Worm (Caenorhabditis elegans) whole organism, L1 larva: ENCODE data around the gene F26D2.16.

Experiments used
- C34B4.2 ChIP-seq: sonication (generic microtip); optimal IDR thresholded peaks from 2 replicates; lab custom pipeline; 2017; ENCODE audit warnings: mild to moderate bottlenecking, missing genetic modification characterization, missing compliant biosample characterization
- Y116A8C.19 ChIP-seq: sonication (generic microtip); optimal IDR thresholded peaks from 2 replicates; lab custom pipeline; 2016; ENCODE audit warnings: missing compliant biosample characterization, missing genetic modification characterization, borderline replicate concordance
- aly-2 ChIP-seq: fragments of 150-350 bp; optimal IDR thresholded peaks from 2 replicates; lab custom pipeline; 2014; ENCODE audit warnings: missing biosample characterization, missing genetic modification characterization
- ceh-63 ChIP-seq: fragments of 200-800 bp; sonication (Bioruptor generic); optimal IDR thresholded peaks from 2 replicates; lab custom pipeline; 2018; ENCODE audit warnings: mild to moderate bottlenecking, missing genetic modification characterization, missing compliant biosample characterization
- ceh-8 ChIP-seq: fragments of 200-800 bp; sonication (Bioruptor generic); optimal IDR thresholded peaks from 2 replicates; lab custom pipeline; 2018; ENCODE audit warnings: mild to moderate bottlenecking, missing genetic modification characterization, moderate library complexity, missing compliant biosample characterization
- ceh-88 ChIP-seq: fragments of 200-800 bp; sonication (Bioruptor generic); IDR thresholded peaks from 2 replicates; pipeline ENCODE4 v1.3.6; 2022; ENCODE audit warnings: missing genetic modification characterization, missing compliant biosample characterization
- ces-1 ChIP-seq: fragments of 150-350 bp; optimal IDR thresholded peaks from 2 replicates; lab custom pipeline; 2014; ENCODE audit warnings: missing biosample characterization, missing genetic modification reagents, missing genetic modification characterization
- dpl-1 ChIP-seq, 3 experiments: fragments of 150-350 bp in 2 of 3; sonication (generic microtip) in 1 of 3; optimal IDR thresholded peaks; 2 replicates each; lab custom pipeline; 2014 to 2017; ENCODE audit warnings: missing biosample characterization in 3 of 3, missing genetic modification characterization in 3 of 3, missing genetic modification reagents in 3 of 3
- dsc-1 ChIP-seq: sonication (generic microtip); optimal IDR thresholded peaks from 2 replicates; lab custom pipeline; 2016; ENCODE audit warnings: mild to moderate bottlenecking, missing genetic modification characterization, missing compliant biosample characterization
- efl-1 ChIP-seq, 4 experiments: fragments of 150-350 bp; optimal IDR thresholded peaks in 3 of 4; peaks in 1 of 4; 1 replicate in 1 of 4; 2 replicates in 3 of 4; lab custom pipeline; 2014; ENCODE audit warnings: missing biosample characterization in 2 of 4, missing genetic modification characterization in 2 of 4, missing genetic modification reagents in 2 of 4
- egl-13 ChIP-seq: sonication (generic microtip); optimal IDR thresholded peaks from 2 replicates; lab custom pipeline; 2016; ENCODE audit warnings: missing genotype, missing genetic modification reagents, missing genetic modification characterization, missing compliant biosample characterization
- egl-27 ChIP-seq, 2 experiments: fragments of 150-350 bp in 1 of 2; sonication (generic microtip); optimal IDR thresholded peaks; 3 replicates each; lab custom pipeline; 2017 to 2018; ENCODE audit warnings: missing biosample characterization in 2 of 2, missing genetic modification characterization in 2 of 2, missing genetic modification reagents in 2 of 2
- elt-2 ChIP-seq: sonication (generic microtip); optimal IDR thresholded peaks from 2 replicates; lab custom pipeline; 2016; ENCODE audit warnings: missing genetic modification characterization, mild to moderate bottlenecking, inconsistent platforms, missing compliant biosample characterization, missing genetic modification reagents
- elt-3 ChIP-seq, 6 experiments: fragments of 150-350 bp in 1 of 6; sonication (generic microtip); optimal IDR thresholded peaks; 2 replicates each; lab custom pipeline; 2017 to 2018; ENCODE audit warnings: missing biosample characterization in 6 of 6, missing genetic modification characterization in 6 of 6, inconsistent platforms in 1 of 6
- fkh-8 ChIP-seq: sonication (generic microtip); optimal IDR thresholded peaks from 2 replicates; lab custom pipeline; 2016; ENCODE audit warnings: mild to moderate bottlenecking, missing genetic modification characterization, missing compliant biosample characterization
- fos-1 ChIP-seq: fragments of 150-350 bp; optimal IDR thresholded peaks from 2 replicates; lab custom pipeline; 2014; ENCODE audit warnings: missing biosample characterization, missing genetic modification characterization
- hlh-17 ChIP-seq: fragments of 200-800 bp; sonication (Bioruptor generic); optimal IDR thresholded peaks from 2 replicates; lab custom pipeline; 2018; ENCODE audit warnings: missing genetic modification characterization, mild to moderate bottlenecking, missing compliant biosample characterization, moderate library complexity, borderline replicate concordance
- isw-1 ChIP-seq: fragments of 200-800 bp; sonication (Bioruptor generic); IDR thresholded peaks from 2 replicates; pipeline ENCODE4 v1.3.6; 2022; ENCODE audit warnings: missing genetic modification characterization, missing compliant biosample characterization
- lin-13 ChIP-seq: fragments of 150-350 bp; optimal IDR thresholded peaks from 2 replicates; lab custom pipeline; 2014; ENCODE audit warnings: missing biosample characterization, missing genetic modification reagents, missing genetic modification characterization
- lin-14 ChIP-seq: fragments of 200-800 bp; sonication (Bioruptor generic); optimal IDR thresholded peaks from 2 replicates; lab custom pipeline; 2018; ENCODE audit warnings: mild to moderate bottlenecking, missing genetic modification characterization, moderate library complexity, missing compliant biosample characterization
- lin-39 ChIP-seq: fragments of 150-350 bp; optimal IDR thresholded peaks from 2 replicates; lab custom pipeline; 2014; ENCODE audit warnings: missing biosample characterization, missing genetic modification reagents, missing genetic modification characterization
- mdl-1 ChIP-seq, 2 experiments: fragments of 150-350 bp; optimal IDR thresholded peaks; 2 replicates each; lab custom pipeline; 2014 to 2017; ENCODE audit warnings: missing biosample characterization in 2 of 2, missing genetic modification characterization in 2 of 2, inconsistent platforms in 1 of 2
- mef-2 ChIP-seq: fragments of 150-350 bp; optimal IDR thresholded peaks from 2 replicates; lab custom pipeline; 2014; ENCODE audit warnings: missing biosample characterization, missing genetic modification characterization
- mep-1 ChIP-seq: fragments of 150-350 bp; optimal IDR thresholded peaks from 2 replicates; lab custom pipeline; 2014; ENCODE audit warnings: missing biosample characterization, missing genetic modification characterization
- nhr-12 ChIP-seq: sonication (generic microtip); optimal IDR thresholded peaks from 2 replicates; lab custom pipeline; 2017; ENCODE audit warnings: missing biosample characterization, missing genetic modification characterization
- nhr-47 ChIP-seq: sonication (generic microtip); optimal IDR thresholded peaks from 2 replicates; lab custom pipeline; 2016; ENCODE audit warnings: mild to moderate bottlenecking, missing genetic modification characterization, moderate library complexity, missing compliant biosample characterization
- nhr-71 ChIP-seq: sonication (generic microtip); optimal IDR thresholded peaks from 2 replicates; lab custom pipeline; 2016; ENCODE audit warnings: mild to moderate bottlenecking, missing genetic modification characterization, moderate library complexity, missing compliant biosample characterization
- nhr-77 ChIP-seq: fragments of 150-350 bp; optimal IDR thresholded peaks from 2 replicates; lab custom pipeline; 2014; ENCODE audit warnings: missing biosample characterization, missing genetic modification characterization
- nhr-84 ChIP-seq: sonication (generic microtip); optimal IDR thresholded peaks from 2 replicates; lab custom pipeline; 2017; ENCODE audit warnings: missing biosample characterization, missing genetic modification characterization
- nhr-85 ChIP-seq: sonication (generic microtip); peaks from one replicate; lab custom pipeline; 2016; ENCODE audit warnings: missing genetic modification characterization, inconsistent platforms, missing compliant biosample characterization
- pqm-1 ChIP-seq: sonication (generic microtip); optimal IDR thresholded peaks from 3 replicates; lab custom pipeline; 2017; ENCODE audit warnings: missing biosample characterization, missing genetic modification characterization
- rnt-1 ChIP-seq: sonication (generic microtip); optimal IDR thresholded peaks from 2 replicates; lab custom pipeline; 2016; ENCODE audit warnings: mild to moderate bottlenecking, missing genetic modification characterization, moderate library complexity, missing compliant biosample characterization
- skn-1 ChIP-seq: fragments of 150-350 bp; optimal IDR thresholded peaks from 2 replicates; lab custom pipeline; 2014; ENCODE audit warnings: missing biosample characterization, missing genetic modification characterization
- snpc-4 ChIP-seq: fragments of 150-350 bp; optimal IDR thresholded peaks from 2 replicates; lab custom pipeline; 2014; ENCODE audit warnings: missing biosample characterization, missing genetic modification characterization
- snu-23 ChIP-seq: sonication (generic microtip); optimal IDR thresholded peaks from 2 replicates; lab custom pipeline; 2016; ENCODE audit warnings: missing genetic modification characterization, missing compliant biosample characterization
- sptf-1 ChIP-seq: fragments of 150-350 bp; optimal IDR thresholded peaks from 2 replicates; lab custom pipeline; 2014; ENCODE audit warnings: missing biosample characterization, missing genetic modification characterization
- sup-37 ChIP-seq: fragments of 200-800 bp; sonication (Bioruptor generic); optimal IDR thresholded peaks from 2 replicates; lab custom pipeline; 2018; ENCODE audit warnings: mild to moderate bottlenecking, missing genetic modification characterization, missing compliant biosample characterization
- tbx-2 ChIP-seq: sonication (generic microtip); optimal IDR thresholded peaks from 2 replicates; lab custom pipeline; 2016; ENCODE audit warnings: missing genetic modification characterization, missing compliant biosample characterization
- tlp-1 ChIP-seq: fragments of 150-350 bp; optimal IDR thresholded peaks from 2 replicates; lab custom pipeline; 2014; ENCODE audit warnings: missing biosample characterization, missing genetic modification characterization
- unc-86 ChIP-seq: sonication (generic microtip); optimal IDR thresholded peaks from 2 replicates; lab custom pipeline; 2016; ENCODE audit warnings: missing genetic modification characterization, missing compliant biosample characterization
- vab-15 ChIP-seq: sonication (generic microtip); optimal IDR thresholded peaks from 2 replicates; lab custom pipeline; 2017; ENCODE audit warnings: missing genotype, mild to moderate bottlenecking, missing genetic modification characterization, missing compliant biosample characterization
- zag-1 ChIP-seq: fragments of 150-350 bp; optimal IDR thresholded peaks from 2 replicates; lab custom pipeline; 2014; ENCODE audit warnings: missing biosample characterization, missing genetic modification characterization
- zip-4 ChIP-seq: fragments of 200-800 bp; sonication (Bioruptor generic); optimal IDR thresholded peaks from 2 replicates; lab custom pipeline; 2018; ENCODE audit warnings: mild to moderate bottlenecking, missing genetic modification characterization, moderate library complexity, missing compliant biosample characterization

Gene F26D2.16

ce11 chrV:16377849-16378248 is 41.8 kb downstream of the F26D2.16 start, which contains the start of gene F13A7.1:
F13A7.1 (minus strand) TSS chrV:16377949.
- TF ChIP-seq nhr-84 (tag; lab: Kevin White, UChicago) (no peak), egl-13 (tag; lab: Kevin White, UChicago) (no peak), aly-2 (tag; lab: Kevin White, UChicago) (no peak), unc-86 (no peak), pqm-1 (tag; lab: Kevin White, UChicago) (no peak), ceh-8 (GFP tag; lab: Kevin White, UChicago) (no peak), mdl-1 (tag; optimal IDR thresholded peaks at IDR 0.05; lab: Kevin White, UChicago) (no peak), hlh-17 (no peak), fkh-8 (no peak), skn-1 (tag; lab: Kevin White, UChicago) (no peak), efl-1 (optimal IDR thresholded peaks at IDR 0.05; lab: Kevin White, UChicago) (no peak), efl-1 (GFP tag; optimal IDR thresholded peaks at IDR 0.05 in 1 of 2; lab: Kevin White, UChicago) (no peak), ceh-63 (GFP tag; lab: Kevin White, UChicago) (no peak), mep-1 (tag; lab: Kevin White, UChicago) (no peak)

- TF ChIP-seq pqm-1 (tag; lab: Kevin White, UChicago), result no peak
- TF ChIP-seq nhr-71 (tag; lab: Kevin White, UChicago), result no peak
- TF ChIP-seq ces-1 (GFP tag; lab: Kevin White, UChicago), result no peak
- TF ChIP-seq dpl-1 (GFP tag; optimal IDR thresholded peaks at IDR 0.05; lab: Kevin White, UChicago), result no peak
- no peak for TF ChIP-seq fos-1 (tag; lab: Kevin White, UChicago)
- TF ChIP-seq sptf-1, result no peak
- TF ChIP-seq, all 84 proteins: peak for 0
These were observed 42.5 kb downstream of the F26D2.16 start for ce11 chrV:16377188-16377587.

- no peak for TF ChIP-seq mef-2 (tag; lab: Kevin White, UChicago)
- no peak for TF ChIP-seq tlp-1
- TF ChIP-seq tbx-2 (tag; lab: Kevin White, UChicago), result no peak
- TF ChIP-seq C34B4.2 (tag; lab: Kevin White, UChicago), result no peak
These were observed 43.2 kb downstream of the F26D2.16 start for ce11 chrV:16376430-16376948.

ce11 chrV:16374676-16375075 is 45.0 kb downstream of the F26D2.16 start, which contains the start of gene srv-34:
srv-34 (minus strand) TSS chrV:16374776.
- TF ChIP-seq lin-13 (GFP tag; lab: Kevin White, UChicago), result no peak
- no peak for TF ChIP-seq ceh-88
- TF ChIP-seq zip-4 (GFP tag; lab: Kevin White, UChicago), result no peak

- TF ChIP-seq nhr-84 (tag; lab: Kevin White, UChicago) (no peak), snu-23 (GFP tag; lab: Kevin White, UChicago) (peak; percentile 81), egl-27 (tag; optimal IDR thresholded peaks at IDR 0.05; lab: Kevin White, UChicago) (no peak), egl-13 (tag; lab: Kevin White, UChicago) (peak; percentile 42), nhr-12 (tag; lab: Kevin White, UChicago) (no peak), snpc-4 (tag; lab: Kevin White, UChicago) (peak; percentile 62), nhr-85 (tag; lab: Kevin White, UChicago) (peak; percentile 49), pqm-1 (tag; lab: Kevin White, UChicago) (no peak), rnt-1 (peak; percentile 88), mep-1 (tag; lab: Kevin White, UChicago) (peak; percentile 73), zag-1 (no peak), zip-4 (GFP tag; lab: Kevin White, UChicago) (peak; percentile 61), elt-3 (tag; optimal IDR thresholded peaks at IDR 0.05; lab: Kevin White, UChicago) (peak in 1 of 6 experiments; percentile 32), vab-15 (tag; lab: Kevin White, UChicago) (no peak), isw-1 (peak; percentile 7; the same call in 1 of the 2 replicates), lin-39 (tag; lab: Kevin White, UChicago) (peak; percentile 12), nhr-47 (tag; lab: Kevin White, UChicago) (peak; percentile 83), nhr-77 (tag; lab: Kevin White, UChicago) (peak; percentile 37), mef-2 (tag; lab: Kevin White, UChicago) (no peak), Y116A8C.19 (tag; lab: Kevin White, UChicago) (no peak), elt-2 (tag; lab: Kevin White, UChicago) (peak; percentile 53), sup-37 (GFP tag; lab: Kevin White, UChicago) (peak; percentile 18), aly-2 (tag; lab: Kevin White, UChicago) (peak; percentile 22), efl-1 (optimal IDR thresholded peaks at IDR 0.05; lab: Kevin White, UChicago) (peak; percentile 62 to 66), efl-1 (GFP tag; optimal IDR thresholded peaks at IDR 0.05 in 1 of 2; lab: Kevin White, UChicago) (peak; percentile 48 to 92), dsc-1 (tag; lab: Kevin White, UChicago) (peak; percentile 70), lin-14 (no peak)
These were observed 49.6 kb downstream of the F26D2.16 start for ce11 chrV:16370039-16370438.
